Worm (Caenorhabditis elegans) whole organism, young adult: ENCODE measurements around the gene grd-9.

Experiments
- B0336.3 ChIP-seq: fragments of 200-800 bp; sonication (Bioruptor generic); IDR thresholded peaks from 2 replicates; pipeline ENCODE4 v1.3.6; 2022; ENCODE audit warnings: missing genetic modification characterization, missing compliant biosample characterization
- F22D6.2 ChIP-seq: sonication (generic microtip); optimal IDR thresholded peaks from 2 replicates; lab custom pipeline; 2016; ENCODE audit warnings: mild to moderate bottlenecking, missing genetic modification characterization, missing compliant biosample characterization
- F33H1.4 ChIP-seq: fragments of 200-800 bp; sonication (Bioruptor generic); IDR thresholded peaks from 2 replicates; pipeline ENCODE4 v1.3.6; 2022; ENCODE audit warnings: missing genetic modification reagents, missing genetic modification characterization, missing compliant biosample characterization
- F39B2.1 ChIP-seq: fragments of 200-800 bp; sonication (Bioruptor generic); IDR thresholded peaks from 2 replicates; pipeline ENCODE4 v1.3.6; 2022; ENCODE audit warnings: missing genetic modification reagents, missing genetic modification characterization, missing compliant biosample characterization
- F57A8.1 ChIP-seq: fragments of 200-800 bp; sonication (Bioruptor generic); optimal IDR thresholded peaks from 2 replicates; lab custom pipeline; 2018; ENCODE audit warnings: mild to moderate bottlenecking, missing genetic modification characterization, moderate library complexity, missing compliant biosample characterization
- T07F8.4 ChIP-seq: sonication (generic microtip); optimal IDR thresholded peaks from 2 replicates; lab custom pipeline; 2016; ENCODE audit warnings: mild to moderate bottlenecking, missing genetic modification characterization, moderate library complexity, missing compliant biosample characterization
- Y53G8AR.9 ChIP-seq: fragments of 200-800 bp; sonication (Bioruptor generic); conservative IDR thresholded peaks from 2 replicates; pipeline ENCODE4 v1.3.6; 2022; ENCODE audit warnings: missing genetic modification reagents, missing genetic modification characterization, missing compliant biosample characterization
- Y79H2A.3 ChIP-seq: fragments of 200-800 bp; sonication (Bioruptor generic); conservative IDR thresholded peaks from 2 replicates; pipeline ENCODE4 v1.3.6; 2022; ENCODE audit warnings: missing genetic modification reagents, missing genetic modification characterization, missing compliant biosample characterization
- Y95B8A.8 ChIP-seq: fragments of 200-800 bp; sonication (Bioruptor generic); IDR thresholded peaks from 2 replicates; pipeline ENCODE4 v1.3.6; 2022; ENCODE audit warnings: missing genetic modification reagents, missing genetic modification characterization, missing compliant biosample characterization
- akir-1 ChIP-seq: fragments of 200-800 bp; sonication (Bioruptor generic); optimal IDR thresholded peaks from 2 replicates; lab custom pipeline; 2018; ENCODE audit warnings: mild to moderate bottlenecking, missing genetic modification characterization, moderate library complexity, missing compliant biosample characterization
- athp-1 ChIP-seq: sonication (generic microtip); optimal IDR thresholded peaks from 2 replicates; lab custom pipeline; 2017; ENCODE audit warnings: mild to moderate bottlenecking, missing genetic modification characterization, missing compliant biosample characterization
- attf-3 ChIP-seq: fragments of 200-800 bp; sonication (Bioruptor generic); conservative IDR thresholded peaks from 2 replicates; pipeline ENCODE4 v1.3.6; 2022; ENCODE audit warnings: missing genetic modification reagents, missing genetic modification characterization, missing compliant biosample characterization
- bed-2 ChIP-seq: fragments of 200-800 bp; sonication (Bioruptor generic); IDR thresholded peaks from 2 replicates; pipeline ENCODE4 v1.3.6; 2022; ENCODE audit warnings: missing genetic modification reagents, missing genetic modification characterization, missing compliant biosample characterization
- ccch-3 ChIP-seq: fragments of 200-800 bp; sonication (Bioruptor generic); optimal IDR thresholded peaks from 2 replicates; lab custom pipeline; 2018; ENCODE audit warnings: mild to moderate bottlenecking, missing genetic modification characterization, missing compliant biosample characterization
- cebp-2 ChIP-seq: fragments of 200-800 bp; sonication (Bioruptor generic); IDR thresholded peaks from 2 replicates; pipeline ENCODE4 v1.3.6; 2022; ENCODE audit warnings: missing genetic modification characterization, missing compliant biosample characterization
- ceh-40 ChIP-seq: fragments of 200-800 bp; sonication (Bioruptor generic); IDR thresholded peaks from 2 replicates; pipeline ENCODE4 v1.3.6; 2022; ENCODE audit warnings: missing genetic modification characterization, missing compliant biosample characterization
- ceh-79 ChIP-seq: sonication (generic microtip); optimal IDR thresholded peaks from 2 replicates; lab custom pipeline; 2017; ENCODE audit warnings: mild to moderate bottlenecking, missing genetic modification characterization, missing compliant biosample characterization
- ceh-91 ChIP-seq: fragments of 200-800 bp; sonication (Bioruptor generic); IDR thresholded peaks from 2 replicates; pipeline ENCODE4 v1.3.6; 2022; ENCODE audit warnings: missing genetic modification reagents, missing genetic modification characterization, missing compliant biosample characterization
- dpl-1 ChIP-seq: fragments of 150-350 bp; optimal IDR thresholded peaks from 2 replicates; lab custom pipeline; 2014; ENCODE audit warnings: missing biosample characterization, missing genetic modification reagents, missing genetic modification characterization
- ekl-4 ChIP-seq: fragments of 200-800 bp; sonication (Bioruptor generic); IDR thresholded peaks from 2 replicates; pipeline ENCODE4 v1.3.6; 2022; ENCODE audit warnings: missing genetic modification reagents, missing genetic modification characterization, missing compliant biosample characterization
- ets-4 ChIP-seq: fragments of 200-800 bp; sonication (Bioruptor generic); optimal IDR thresholded peaks from 2 replicates; lab custom pipeline; 2018; ENCODE audit warnings: mild to moderate bottlenecking, missing genetic modification characterization, missing compliant biosample characterization
- hlh-26 ChIP-seq: fragments of 200-800 bp; sonication (Bioruptor generic); conservative IDR thresholded peaks from 2 replicates; pipeline ENCODE4 v1.3.6; 2022; ENCODE audit warnings: missing genetic modification reagents, missing genetic modification characterization, missing compliant biosample characterization
- hmg-20 ChIP-seq: fragments of 200-800 bp; sonication (Bioruptor generic); IDR thresholded peaks from 2 replicates; pipeline ENCODE4 v1.3.6; 2022; ENCODE audit warnings: missing genetic modification reagents, missing genetic modification characterization, missing compliant biosample characterization
- lin-26 ChIP-seq: fragments of 200-800 bp; sonication (Bioruptor generic); IDR thresholded peaks from 2 replicates; pipeline ENCODE4 v1.3.6; 2022; ENCODE audit warnings: missing genetic modification reagents, missing genetic modification characterization, missing compliant biosample characterization
- lsl-1 ChIP-seq: fragments of 200-800 bp; sonication (Bioruptor generic); optimal IDR thresholded peaks from 2 replicates; lab custom pipeline; 2018; ENCODE audit warnings: mild to moderate bottlenecking, missing genetic modification characterization, moderate library complexity, missing compliant biosample characterization
- madf-3 ChIP-seq: fragments of 200-800 bp; sonication (Bioruptor generic); IDR thresholded peaks from 2 replicates; pipeline ENCODE4 v1.3.6; 2022; ENCODE audit warnings: missing genetic modification reagents, missing genetic modification characterization, missing compliant biosample characterization
- madf-6 ChIP-seq: fragments of 200-800 bp; sonication (Bioruptor generic); IDR thresholded peaks from 2 replicates; pipeline ENCODE4 v1.3.6; 2022; ENCODE audit warnings: missing genetic modification reagents, missing genetic modification characterization, missing compliant biosample characterization
- mel-28 ChIP-seq: sonication (generic microtip); optimal IDR thresholded peaks from 2 replicates; lab custom pipeline; 2016; ENCODE audit warnings: borderline replicate concordance, mild to moderate bottlenecking, missing genetic modification characterization, missing compliant biosample characterization
- mes-4 ChIP-seq: sonication (generic microtip); optimal IDR thresholded peaks from 2 replicates; lab custom pipeline; 2016; ENCODE audit warnings: missing genotype, missing genetic modification characterization, missing compliant biosample characterization
- nfyb-1 ChIP-seq: fragments of 200-800 bp; sonication (Bioruptor generic); IDR thresholded peaks from 2 replicates; pipeline ENCODE4 v1.3.6; 2022; ENCODE audit warnings: missing genetic modification reagents, missing genetic modification characterization, missing compliant biosample characterization
- nhr-179 ChIP-seq: sonication (generic microtip); optimal IDR thresholded peaks from 2 replicates; lab custom pipeline; 2016; ENCODE audit warnings: mild to moderate bottlenecking, missing genetic modification characterization, missing compliant biosample characterization
- nhr-27 ChIP-seq: fragments of 200-800 bp; sonication (Bioruptor generic); optimal IDR thresholded peaks from 2 replicates; lab custom pipeline; 2018; ENCODE audit warnings: mild to moderate bottlenecking, missing genetic modification characterization, moderate library complexity, missing compliant biosample characterization
- pbrm-1 ChIP-seq: fragments of 200-800 bp; sonication (Bioruptor generic); IDR thresholded peaks from 2 replicates; pipeline ENCODE4 v1.3.6; 2022; ENCODE audit warnings: missing genetic modification reagents, missing genetic modification characterization, missing compliant biosample characterization
- pha-4 ChIP-seq: fragments of 150-350 bp; sonication (generic microtip); optimal IDR thresholded peaks from 2 replicates; lab custom pipeline; 2014; ENCODE audit warnings: missing biosample characterization, missing genetic modification reagents, missing genetic modification characterization
- rcor-1 ChIP-seq: fragments of 200-800 bp; sonication (Bioruptor generic); IDR thresholded peaks from 2 replicates; pipeline ENCODE4 v1.3.6; 2022; ENCODE audit warnings: missing genetic modification reagents, missing genetic modification characterization, missing compliant biosample characterization
- repo-1 ChIP-seq: sonication (generic microtip); optimal IDR thresholded peaks from 2 replicates; lab custom pipeline; 2017; ENCODE audit warnings: mild to moderate bottlenecking, missing genetic modification characterization, missing compliant biosample characterization
- sdz-38 ChIP-seq: sonication (generic microtip); optimal IDR thresholded peaks from 2 replicates; lab custom pipeline; 2016; ENCODE audit warnings: missing genotype, missing genetic modification characterization, missing compliant biosample characterization
- sea-2 ChIP-seq: fragments of 200-800 bp; sonication (Bioruptor generic); IDR thresholded peaks from 2 replicates; pipeline ENCODE4 v1.3.6; 2022; ENCODE audit warnings: missing genetic modification characterization, missing compliant biosample characterization
- snpc-3.4 ChIP-seq: sonication (generic microtip); optimal IDR thresholded peaks from 2 replicates; lab custom pipeline; 2017; ENCODE audit warnings: missing genetic modification characterization, mild to moderate bottlenecking, missing compliant biosample characterization, antibody characterized with exemption, moderate library complexity, missing genotype, missing genetic modification reagents
- somi-1 ChIP-seq: fragments of 200-800 bp; sonication (Bioruptor generic); optimal IDR thresholded peaks from 2 replicates; lab custom pipeline; 2018; ENCODE audit warnings: mild to moderate bottlenecking, missing genetic modification characterization, missing compliant biosample characterization
- tbx-9 ChIP-seq: sonication (generic microtip); optimal IDR thresholded peaks from 2 replicates; lab custom pipeline; 2016; ENCODE audit warnings: borderline replicate concordance, missing genetic modification characterization, inconsistent platforms, missing compliant biosample characterization
- tlf-1 ChIP-seq: fragments of 200-800 bp; sonication (Bioruptor generic); optimal IDR thresholded peaks from 2 replicates; lab custom pipeline; 2018; ENCODE audit warnings: mild to moderate bottlenecking, missing genetic modification characterization, missing compliant biosample characterization
- zim-3 ChIP-seq: sonication (generic microtip); optimal IDR thresholded peaks from 2 replicates; lab custom pipeline; 2017; ENCODE audit warnings: mild to moderate bottlenecking, missing genetic modification characterization, moderate library complexity, missing compliant biosample characterization
- ztf-26 ChIP-seq: sonication (generic microtip); optimal IDR thresholded peaks from 2 replicates; lab custom pipeline; 2017; ENCODE audit warnings: missing genetic modification characterization, missing compliant biosample characterization
- ztf-28 ChIP-seq: fragments of 200-800 bp; sonication (Bioruptor generic); IDR thresholded peaks from 2 replicates; pipeline ENCODE4 v1.3.6; 2022; ENCODE audit warnings: missing genetic modification reagents, missing genetic modification characterization, missing compliant biosample characterization

Gene grd-9

DNA sequence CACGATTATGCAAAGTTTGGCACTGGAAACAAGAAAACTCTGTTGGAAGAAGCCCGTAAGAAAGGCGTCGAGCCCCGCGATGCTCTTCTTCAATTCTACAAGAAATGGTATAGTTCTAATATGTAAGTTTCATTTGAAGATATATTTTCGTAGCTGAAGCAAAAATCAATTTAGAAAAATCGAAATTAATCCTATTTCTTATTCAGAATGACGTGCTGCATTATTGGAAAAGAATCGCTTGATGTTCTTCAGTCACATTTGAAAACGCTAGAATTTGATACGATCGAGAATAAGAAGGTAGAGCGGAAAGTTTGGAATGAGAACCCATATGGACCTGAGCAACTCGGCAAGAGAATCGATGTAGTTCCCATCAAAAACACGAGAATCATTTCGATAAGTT, 18.2 kb upstream of the grd-9 start:
- TF ChIP-seq repo-1 (tag; lab: Kevin White, UChicago), result no peak
- TF ChIP-seq F39B2.1, result no peak
- TF ChIP-seq attf-3 (GFP tag; lab: Robert Waterston, UW), result no peak
- no peak for TF ChIP-seq lsl-1 (GFP tag; lab: Kevin White, UChicago)
- no peak for TF ChIP-seq ceh-40 (GFP tag; lab: Robert Waterston, UW)
- no peak for TF ChIP-seq tbx-9 (tag; lab: Kevin White, UChicago)
- TF ChIP-seq mel-28 (tag; lab: Kevin White, UChicago), result no peak
- TF ChIP-seq nhr-27, result no peak
- TF ChIP-seq dpl-1 (GFP tag; lab: Kevin White, UChicago), result no peak
- no peak for TF ChIP-seq athp-1

DNA sequence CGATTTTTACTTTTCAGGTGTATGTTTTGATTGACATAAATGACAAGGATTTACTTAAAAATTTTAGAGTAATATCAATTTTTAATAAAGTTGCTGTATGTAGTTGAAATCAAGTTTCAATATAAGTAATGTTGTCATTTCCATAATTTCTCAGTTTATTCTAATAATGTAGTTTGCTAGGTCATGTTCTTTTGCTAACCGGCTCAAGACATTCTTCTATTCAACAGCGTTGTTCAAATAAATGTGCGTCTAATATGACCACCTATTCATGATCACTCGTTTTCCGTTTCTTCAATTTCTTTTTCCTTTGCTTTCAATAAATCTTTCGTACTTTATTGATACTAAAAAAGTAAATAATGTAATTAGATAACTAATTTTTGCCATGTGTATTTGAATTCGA, 15.1 kb upstream of the grd-9 start, which contains the start of gene C02G6.3:
C02G6.3 (plus strand) TSS at position 301 of the 400 bp plus-strand sequence.
- TF ChIP-seq mes-4 (tag; lab: Kevin White, UChicago) (no peak), cebp-2 (GFP tag; lab: Robert Waterston, UW) (no peak), pbrm-1 (GFP tag; lab: Robert Waterston, UW) (no peak), ceh-91 (GFP tag; lab: Robert Waterston, UW) (no peak), nhr-179 (tag; lab: Kevin White, UChicago) (no peak), ztf-26 (tag; lab: Kevin White, UChicago) (no peak), F33H1.4 (GFP tag; lab: Robert Waterston, UW) (no peak), B0336.3 (GFP tag; lab: Robert Waterston, UW) (no peak), somi-1 (GFP tag; lab: Kevin White, UChicago) (no peak), attf-3 (GFP tag; lab: Robert Waterston, UW) (no peak), ekl-4 (no peak), mel-28 (tag; lab: Kevin White, UChicago) (no peak), tbx-9 (tag; lab: Kevin White, UChicago) (no peak), hmg-20 (GFP tag; lab: Robert Waterston, UW) (no peak), lin-26 (GFP tag; lab: Robert Waterston, UW) (no peak), F57A8.1 (no peak), ceh-79 (tag; lab: Kevin White, UChicago) (no peak), madf-3 (GFP tag; lab: Robert Waterston, UW) (no peak), Y95B8A.8 (GFP tag; lab: Robert Waterston, UW) (no peak)
- TF ChIP-seq, all 124 proteins: peak for 0

- TF ChIP-seq sea-2 (GFP tag; lab: Robert Waterston, UW) (no peak), sdz-38 (tag; lab: Kevin White, UChicago) (no peak), bed-2 (no peak), ccch-3 (GFP tag; lab: Kevin White, UChicago) (no peak), rcor-1 (GFP tag; lab: Robert Waterston, UW) (no peak), ets-4 (GFP tag; lab: Kevin White, UChicago) (no peak), tlf-1 (GFP tag; lab: Kevin White, UChicago) (no peak), ekl-4 (no peak), nfyb-1 (GFP tag; lab: Robert Waterston, UW) (no peak)
Measured at ce11 chrV:5882429-5882828, 12.7 kb upstream of the grd-9 start.

DNA sequence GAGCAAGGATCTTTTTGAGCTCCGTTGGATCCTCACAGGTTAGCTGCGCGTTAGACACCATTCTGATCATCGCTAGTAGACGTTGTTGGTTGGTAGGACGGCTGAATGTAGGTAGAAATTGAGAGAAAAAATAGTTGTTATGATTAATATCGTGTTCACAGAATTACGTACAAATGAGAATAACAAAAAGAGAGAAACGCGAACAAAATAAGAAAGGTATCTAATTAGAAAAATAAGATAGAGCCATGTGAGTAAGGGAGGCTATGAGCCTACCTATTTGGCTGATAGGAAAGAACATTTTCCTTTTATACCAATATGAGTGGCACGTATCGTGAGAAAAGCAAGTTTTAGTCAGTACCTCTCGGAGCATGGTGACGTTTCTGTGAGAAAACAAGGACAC, 11.4 kb upstream of the grd-9 start, which contains the start of gene C04E6.8:
C04E6.8 (minus strand) TSS at position 101 of the 400 bp plus-strand sequence.
- TF ChIP-seq T07F8.4 (tag; lab: Kevin White, UChicago) (no peak), zim-3 (tag; lab: Kevin White, UChicago) (no peak), snpc-3.4 (no peak), pha-4 (tag; lab: Kevin White, UChicago) (no peak), F22D6.2 (tag; lab: Kevin White, UChicago) (no peak), Y53G8AR.9 (GFP tag; lab: Robert Waterston, UW) (no peak), ztf-28 (GFP tag; lab: Robert Waterston, UW) (no peak), hlh-26 (GFP tag; lab: Robert Waterston, UW) (no peak), Y79H2A.3 (GFP tag; lab: Robert Waterston, UW) (no peak), madf-6 (no peak), tlf-1 (GFP tag; lab: Kevin White, UChicago) (no peak), madf-3 (GFP tag; lab: Robert Waterston, UW) (no peak), akir-1 (GFP tag; lab: Kevin White, UChicago) (no peak)
